Fruit fly (Drosophila melanogaster): ENCODE data around the gene Dnali1.
A peak's percentile ranks its signal among the peaks of the same experiment; 100 is the strongest.

Gene Dnali1

DNA sequence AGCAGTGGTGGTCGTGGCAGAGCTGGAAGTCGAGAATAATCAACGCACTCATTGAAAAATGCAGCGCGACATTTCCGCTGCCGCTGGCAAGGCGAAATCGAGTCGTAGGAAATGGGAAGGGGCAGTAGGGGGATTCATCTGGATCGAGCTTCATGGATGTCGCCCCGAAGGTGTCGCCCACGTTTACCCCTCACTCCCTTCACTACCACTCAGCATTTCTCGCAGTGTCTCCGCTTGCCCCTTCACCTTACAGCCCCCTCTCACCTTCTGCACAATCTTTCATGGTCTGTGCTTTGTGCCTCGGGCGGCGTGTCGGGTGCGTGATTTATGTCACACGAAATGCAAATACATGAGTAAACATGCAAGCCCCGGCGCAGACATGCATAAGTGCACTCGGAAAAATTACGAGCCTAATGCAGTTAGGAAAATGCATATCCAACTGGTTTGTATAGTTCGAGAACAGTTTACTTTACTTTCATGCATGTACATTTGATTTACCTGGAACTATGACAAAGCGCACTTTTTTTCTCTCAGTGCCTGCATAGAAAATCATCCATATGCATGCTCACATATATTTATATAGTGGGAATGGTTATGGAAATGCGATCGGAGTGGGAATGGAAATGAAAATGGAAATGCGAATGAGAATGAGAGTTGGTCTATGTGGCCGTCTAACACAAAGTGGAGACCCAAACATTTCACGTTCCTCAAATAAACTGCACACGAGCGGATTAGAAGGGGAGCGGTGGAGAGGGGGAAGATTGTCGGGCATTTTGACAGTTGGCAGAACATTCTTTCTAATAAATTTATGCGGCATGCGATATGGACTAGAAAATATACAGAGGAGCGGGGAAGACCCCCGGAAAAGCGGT, 43.5 kb downstream of the Dnali1 start (continued):
- TF ChIP-seq HLH4C (GFP tag; IDR thresholded peaks at IDR 0.05; ENCODE audit: partially characterized antibody) = no peak
- no peak for TF ChIP-seq Dbx (GFP tag; IDR thresholded peaks at IDR 0.05)
- TF ChIP-seq Drgx (GFP tag; IDR thresholded peaks at IDR 0.05) = peak; percentile 92
- peak; percentile 96 for TF ChIP-seq CG17359 (tag; optimal IDR thresholded peaks at IDR 0.05)
- peak; percentile 68 for TF ChIP-seq CG7987 (GFP tag; optimal IDR thresholded peaks at IDR 0.05)
- no peak for TF ChIP-seq Hand (GFP tag; optimal IDR thresholded peaks at IDR 0.05)
- TF ChIP-seq Stat92E (GFP tag; optimal IDR thresholded peaks at IDR 0.05) = peak in 1 of 3 experiments; percentile 90
- peak; percentile 81 for TF ChIP-seq dm (GFP tag; optimal IDR thresholded peaks at IDR 0.05)
- TF ChIP-seq Med (GFP tag) = peak; percentile 97
- TF ChIP-seq CG17361 (GFP tag; IDR thresholded peaks at IDR 0.05) = peak; percentile 94
- peak; percentile 36 to 84 for TF ChIP-seq Hr51 (GFP tag; optimal IDR thresholded peaks at IDR 0.05)
- TF ChIP-seq CG6254 (GFP tag; optimal IDR thresholded peaks at IDR 0.05) = peak; percentile 91
- no peak for TF ChIP-seq amos (GFP tag; IDR thresholded peaks at IDR 0.05; ENCODE audit: partially characterized antibody)
- TF ChIP-seq CG1024 (GFP tag; IDR thresholded peaks at IDR 0.05) = peak; percentile 93
- peak; percentile 90 to 94 for TF ChIP-seq chif (GFP tag; optimal IDR thresholded peaks at IDR 0.05)
- TF ChIP-seq Jarid2 (GFP tag; optimal IDR thresholded peaks at IDR 0.05) = peak; percentile 62
- TF ChIP-seq bbx (GFP tag; IDR thresholded peaks at IDR 0.05; ENCODE audit: partially characterized antibody) = no peak
- TF ChIP-seq H15 (GFP tag; IDR thresholded peaks at IDR 0.05) = peak; percentile 89
- no peak for TF ChIP-seq Lpt (GFP tag; optimal IDR thresholded peaks at IDR 0.05)
- peak; percentile 95 for TF ChIP-seq gsb-n (tag; optimal IDR thresholded peaks at IDR 0.05)
- peak; percentile 52 for TF ChIP-seq tup (GFP tag; optimal IDR thresholded peaks at IDR 0.05)
- peak; percentile 90 for TF ChIP-seq ab (GFP tag; optimal IDR thresholded peaks at IDR 0.05)
- TF ChIP-seq CG8478 (optimal IDR thresholded peaks at IDR 0.05) = no peak
- TF ChIP-seq sug (tag; optimal IDR thresholded peaks at IDR 0.05) = peak; percentile 33
- TF ChIP-seq btn (GFP tag; optimal IDR thresholded peaks at IDR 0.05) = peak; percentile 92
- TF ChIP-seq D (optimal IDR thresholded peaks at IDR 0.05) = no peak
- peak; percentile 96 for TF ChIP-seq D (GFP tag; optimal IDR thresholded peaks at IDR 0.05)
- peak; percentile 65 for TF ChIP-seq CG4282 (GFP tag; optimal IDR thresholded peaks at IDR 0.05)
- no peak for TF ChIP-seq CG13296 (GFP tag; optimal IDR thresholded peaks at IDR 0.05)
- peak; percentile 44 for TF ChIP-seq pho (GFP tag; optimal IDR thresholded peaks at IDR 0.05)
- TF ChIP-seq sna (GFP tag; IDR thresholded peaks at IDR 0.05; ENCODE audit: partially characterized antibody) = no peak
- TF ChIP-seq CG7786 (GFP tag; optimal IDR thresholded peaks at IDR 0.05) = peak; percentile 70
- TF ChIP-seq CG8944 (GFP tag; optimal IDR thresholded peaks at IDR 0.05) = peak; percentile 91
- TF ChIP-seq Atf-2 (GFP tag; optimal IDR thresholded peaks at IDR 0.05) = peak; percentile 86
- peak; percentile 88 for TF ChIP-seq CG18764 (GFP tag; optimal IDR thresholded peaks at IDR 0.05)
- no peak for TF ChIP-seq mirr (GFP tag; optimal IDR thresholded peaks at IDR 0.05)
- peak; percentile 90 for TF ChIP-seq ranshi (GFP tag; IDR thresholded peaks at IDR 0.05)
- peak; percentile 84 for TF ChIP-seq NfI (GFP tag; optimal IDR thresholded peaks at IDR 0.05)
- TF ChIP-seq repo (GFP tag; optimal IDR thresholded peaks at IDR 0.05) = peak; percentile 88
- TF ChIP-seq CG30020 (tag; optimal IDR thresholded peaks at IDR 0.05) = peak; percentile 53
- peak; percentile 88 for TF ChIP-seq E2f1 (GFP tag; IDR thresholded peaks at IDR 0.05)
- peak; percentile 94 for TF ChIP-seq CG17328 (GFP tag; IDR thresholded peaks at IDR 0.05)
- peak; percentile 66 for TF ChIP-seq zen (tag; optimal IDR thresholded peaks at IDR 0.05)
- peak; percentile 98 for TF ChIP-seq CG1603 (tag; optimal IDR thresholded peaks at IDR 0.05)
- peak; percentile 92 for TF ChIP-seq CG11504 (tag; optimal IDR thresholded peaks at IDR 0.05)
- TF ChIP-seq D19A (tag; optimal IDR thresholded peaks at IDR 0.05) = peak; percentile 88
- no peak for TF ChIP-seq h (optimal IDR thresholded peaks at IDR 0.05)
- TF ChIP-seq toy (GFP tag; IDR thresholded peaks at IDR 0.05) = peak; percentile 56; the same call in 1 of the 2 replicates
- peak; percentile 90 for TF ChIP-seq CG14710 (tag; optimal IDR thresholded peaks at IDR 0.05)

Measured in whole organism, embryonic.